Fruit fly (Drosophila melanogaster): ENCODE data around the gene CG11693.

CG11693 gene

dm6 chr3R:8329628-8330027 lies 19.1 kb upstream of the CG11693 start:
- TF ChIP-seq CG17829 (tag; optimal IDR thresholded peaks at IDR 0.05): no peak
- no peak for TF ChIP-seq CG12104 (GFP tag; optimal IDR thresholded peaks at IDR 0.05)
- TF ChIP-seq B-H1 (GFP tag; IDR thresholded peaks at IDR 0.05): no peak
- TF ChIP-seq Ptx1 (GFP tag; IDR thresholded peaks at IDR 0.05): no peak
- no peak for TF ChIP-seq sima (GFP tag; optimal IDR thresholded peaks at IDR 0.05)
- no peak for TF ChIP-seq run (tag; optimal IDR thresholded peaks at IDR 0.05)
- no peak for TF ChIP-seq ems (GFP tag; optimal IDR thresholded peaks at IDR 0.05)
- no peak for TF ChIP-seq nau (GFP tag; optimal IDR thresholded peaks at IDR 0.05)
- no peak for TF ChIP-seq nerfin-1 (tag; optimal IDR thresholded peaks at IDR 0.05)
- no peak for TF ChIP-seq knrl (GFP tag; IDR thresholded peaks at IDR 0.05; ENCODE audit: partially characterized antibody)
- no peak for TF ChIP-seq CG13775 (GFP tag; optimal IDR thresholded peaks at IDR 0.05)
- TF ChIP-seq mld (GFP tag; IDR thresholded peaks at IDR 0.05; ENCODE audit: partially characterized antibody): no peak
- TF ChIP-seq prd (optimal IDR thresholded peaks at IDR 0.05): no peak
- TF ChIP-seq prd (GFP tag; IDR thresholded peaks at IDR 0.05): no peak
- no peak for TF ChIP-seq Ssrp (tag; optimal IDR thresholded peaks at IDR 0.05)
- TF ChIP-seq CG11093 (GFP tag; IDR thresholded peaks at IDR 0.05): no peak
- TF ChIP-seq az2 (GFP tag; optimal IDR thresholded peaks at IDR 0.05): no peak
- no peak for TF ChIP-seq tap (tag; optimal IDR thresholded peaks at IDR 0.05)
- no peak for TF ChIP-seq Poxn (GFP tag; IDR thresholded peaks at IDR 0.05)
- no peak for TF ChIP-seq BEAF-32 (GFP tag; optimal IDR thresholded peaks at IDR 0.05)

dm6 chr3R:8327967-8328789 lies 17.6 kb upstream of the CG11693 start:
- TF ChIP-seq sens (GFP tag): peak; percentile 19
- no peak for TF ChIP-seq inv (GFP tag; IDR thresholded peaks at IDR 0.05; ENCODE audit: partially characterized antibody)
- no peak for TF ChIP-seq CG10274 (GFP tag; optimal IDR thresholded peaks at IDR 0.05)
- TF ChIP-seq Ets65A (GFP tag): peak; percentile 80

dm6 chr3R:8326884-8327283 lies 16.3 kb upstream of the CG11693 start:
- TF ChIP-seq CG34376 (GFP tag; optimal IDR thresholded peaks at IDR 0.05) (no peak), pum (GFP tag; optimal IDR thresholded peaks at IDR 0.05) (no peak), CG15696 (tag; optimal IDR thresholded peaks at IDR 0.05) (peak; percentile 39), fd102C (GFP tag; optimal IDR thresholded peaks at IDR 0.05) (peak; percentile 57), tll (GFP tag; optimal IDR thresholded peaks at IDR 0.05) (peak in 1 of 2 experiments; percentile 85), ATbp (GFP tag; optimal IDR thresholded peaks at IDR 0.05) (no peak), ERR (GFP tag; optimal IDR thresholded peaks at IDR 0.05) (no peak), ken (GFP tag; IDR thresholded peaks at IDR 0.05) (no peak), ac (GFP tag; optimal IDR thresholded peaks at IDR 0.05) (peak; percentile 36), Nf-YB (GFP tag; optimal IDR thresholded peaks at IDR 0.05) (no peak), CG12104 (GFP tag; optimal IDR thresholded peaks at IDR 0.05) (no peak), CG18011 (GFP tag; optimal IDR thresholded peaks at IDR 0.05) (no peak), CG4424 (GFP tag; optimal IDR thresholded peaks at IDR 0.05) (no peak), zen (tag; optimal IDR thresholded peaks at IDR 0.05) (peak; percentile 6), CG7372 (GFP tag; IDR thresholded peaks at IDR 0.05) (no peak), MESR4 (GFP tag; optimal IDR thresholded peaks at IDR 0.05) (no peak), unc-4 (GFP tag; IDR thresholded peaks at IDR 0.05; ENCODE audit: partially characterized antibody) (no peak), Fer1 (GFP tag; optimal IDR thresholded peaks at IDR 0.05) (no peak), CG10431 (GFP tag; optimal IDR thresholded peaks at IDR 0.05) (no peak), CG33557 (GFP tag; optimal IDR thresholded peaks at IDR 0.05) (no peak), psq (GFP tag; optimal IDR thresholded peaks at IDR 0.05) (no peak), CG32532 (GFP tag; IDR thresholded peaks at IDR 0.05) (no peak), Stat92E (GFP tag; optimal IDR thresholded peaks at IDR 0.05) (no peak), tap (tag; optimal IDR thresholded peaks at IDR 0.05) (no peak), HLH4C (GFP tag; IDR thresholded peaks at IDR 0.05; ENCODE audit: partially characterized antibody) (no peak)

All from whole organism, embryonic.